ENCODE assay signal across 1 fruit fly cellular context in the genomic region with DNA sequence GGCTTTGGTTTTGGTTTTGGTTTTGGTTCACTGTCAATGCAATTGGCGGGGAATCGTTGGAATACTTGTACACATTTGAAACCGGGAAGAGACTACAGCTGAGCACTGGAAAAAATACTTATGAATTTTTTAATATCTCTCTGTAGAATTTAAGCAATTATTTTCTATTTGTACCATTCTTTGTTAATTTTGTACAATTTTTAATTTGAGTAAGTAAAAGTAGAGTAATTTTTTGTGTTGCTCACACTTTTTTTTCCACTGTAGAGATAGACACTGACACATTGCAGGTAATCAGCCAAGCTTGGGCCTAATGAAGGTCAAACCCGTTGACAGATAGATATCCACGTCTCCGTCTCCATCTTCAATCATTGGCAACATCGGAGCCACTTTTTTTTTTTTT.
TF ChIP-seq lines count a peak whose summit lies in the region.

No protein-coding gene starts in this region.

TF ChIP-seq in whole organism, embryonic, 481 proteins besides CTCF, POLR2A, EP300 and RAD21 (continued from another document):
- TF ChIP-seq CG2712 (tag; optimal IDR thresholded peaks at IDR 0.05; lab: Kevin White, UChicago) = peak; percentile 53
- peak in 1 of 2 experiments; percentile 20 for TF ChIP-seq chif (GFP tag; optimal IDR thresholded peaks at IDR 0.05; lab: Kevin White, UChicago)
- TF ChIP-seq ATbp (GFP tag; optimal IDR thresholded peaks at IDR 0.05; lab: Kevin White, UChicago) = peak; percentile 1
- peak; percentile 18 for TF ChIP-seq phol (tag; optimal IDR thresholded peaks at IDR 0.05; lab: Kevin White, UChicago)
- TF ChIP-seq CG17385 (GFP tag; optimal IDR thresholded peaks at IDR 0.05; lab: Kevin White, UChicago) = peak; percentile 6
- 0 out of 2 replicates have a peak, but pooled peaks have one; percentile 40 for TF ChIP-seq CG31441 (GFP tag; IDR thresholded peaks at IDR 0.05; lab: Robert Waterston, UW)
- TF ChIP-seq pan (optimal IDR thresholded peaks at IDR 0.05; lab: Kevin White, UChicago) = no peak
- peak in 1 of 2 experiments; percentile 27 for TF ChIP-seq pan (GFP tag; optimal IDR thresholded peaks at IDR 0.05 in 1 of 2, IDR thresholded peaks at IDR 0.05 in 1 of 2)
- TF ChIP-seq CG10366 (GFP tag; IDR thresholded peaks at IDR 0.05; lab: Robert Waterston, UW) = peak; percentile 37; the same call in 1 of the 2 replicates
- TF ChIP-seq zen2 (GFP tag; IDR thresholded peaks at IDR 0.05; lab: Robert Waterston, UW; ENCODE audit: partially characterized antibody) = no peak
- TF ChIP-seq dmrt99B (tag; optimal IDR thresholded peaks at IDR 0.05; lab: Kevin White, UChicago) = peak; percentile 55
- peak; percentile 22 for TF ChIP-seq CG8388 (GFP tag; optimal IDR thresholded peaks at IDR 0.05; lab: Kevin White, UChicago)
- TF ChIP-seq lmd (GFP tag; IDR thresholded peaks at IDR 0.05; lab: Robert Waterston, UW) = peak; percentile 47; the same call in 1 of the 2 replicates
- TF ChIP-seq CG14667 (GFP tag; IDR thresholded peaks at IDR 0.05; lab: Robert Waterston, UW) = peak; percentile 17; the same call in 1 of the 2 replicates
- no peak for TF ChIP-seq CG2116 (GFP tag; optimal IDR thresholded peaks at IDR 0.05; lab: Kevin White, UChicago)
- no peak for TF ChIP-seq D19A (tag; optimal IDR thresholded peaks at IDR 0.05; lab: Kevin White, UChicago)
- peak; percentile 30; the same call in 1 of the 2 replicates for TF ChIP-seq Drgx (GFP tag; IDR thresholded peaks at IDR 0.05; lab: Robert Waterston, UW)
- TF ChIP-seq usp (GFP tag; optimal IDR thresholded peaks at IDR 0.05; lab: Kevin White, UChicago) = no peak
- no peak for TF ChIP-seq CG2120 (GFP tag; optimal IDR thresholded peaks at IDR 0.05; lab: Kevin White, UChicago)
- TF ChIP-seq Oli (tag; optimal IDR thresholded peaks at IDR 0.05; lab: Kevin White, UChicago) = peak; percentile 31
- peak; percentile 58; the same call in 1 of the 2 replicates for TF ChIP-seq slbo (GFP tag; IDR thresholded peaks at IDR 0.05; lab: Robert Waterston, UW)
- TF ChIP-seq CG6689 (GFP tag; IDR thresholded peaks at IDR 0.05; lab: Robert Waterston, UW) = peak; percentile 43; the same call in 1 of the 2 replicates
- peak; percentile 57 for TF ChIP-seq CG17328 (GFP tag; IDR thresholded peaks at IDR 0.05; lab: Robert Waterston, UW)
- TF ChIP-seq ham (GFP tag; IDR thresholded peaks at IDR 0.05; lab: Robert Waterston, UW) = no peak
- 0 out of 3 replicates have a peak, but pooled peaks have one; percentile 27 for TF ChIP-seq CG11093 (GFP tag; IDR thresholded peaks at IDR 0.05; lab: Robert Waterston, UW)
- no peak for TF ChIP-seq CG4820 (GFP tag; optimal IDR thresholded peaks at IDR 0.05; lab: Kevin White, UChicago)
- no peak for TF ChIP-seq CG12744 (GFP tag; optimal IDR thresholded peaks at IDR 0.05; lab: Kevin White, UChicago)
- TF ChIP-seq zfh1 (GFP tag; IDR thresholded peaks at IDR 0.05; lab: Robert Waterston, UW) = peak; percentile 50; the same call in 2 of the 3 replicates
- TF ChIP-seq ci (GFP tag; IDR thresholded peaks at IDR 0.05; lab: Robert Waterston, UW) = 0 out of 3 replicates have a peak, but pooled peaks have one; percentile 29
- no peak for TF ChIP-seq wor (GFP tag; IDR thresholded peaks at IDR 0.05; lab: Robert Waterston, UW)
- TF ChIP-seq CG32772 (GFP tag; IDR thresholded peaks at IDR 0.05; lab: Robert Waterston, UW) = 0 out of 2 replicates have a peak, but pooled peaks have one; percentile 37
- TF ChIP-seq bab2 (GFP tag; optimal IDR thresholded peaks at IDR 0.05; lab: Kevin White, UChicago) = no peak
